Fruit fly (Drosophila melanogaster) whole organism, embryonic: ENCODE data around the gene CG14803.

Source experiments
- Ada2b ChIP-seq: fragments of 200-800 bp; sonication (Bioruptor generic); IDR thresholded peaks from 2 replicates; pipeline ENCODE4 v1.3.6; 2022; ENCODE audit warnings: missing biosample characterization, missing genetic modification characterization
- B-H2 ChIP-seq: fragments of 200-800 bp; sonication (Bioruptor generic); optimal IDR thresholded peaks from 2 replicates; lab custom pipeline; 2018; ENCODE audit warnings: missing biosample characterization, mild to moderate bottlenecking, missing genetic modification characterization
- CG10267 ChIP-seq: fragments of 200-800 bp; sonication (Bioruptor generic); optimal IDR thresholded peaks from 2 replicates; lab custom pipeline; 2018; ENCODE audit warnings: missing biosample characterization, mild to moderate bottlenecking, missing genetic modification characterization, moderate library complexity
- CG12236 ChIP-seq: fragments of 200-800 bp; sonication (Bioruptor generic); optimal IDR thresholded peaks from 2 replicates; lab custom pipeline; 2016; ENCODE audit warnings: missing biosample characterization, missing genetic modification characterization
- CG12744 ChIP-seq: fragments of 200-800 bp; sonication (Bioruptor generic); optimal IDR thresholded peaks from 2 replicates; lab custom pipeline; 2016; ENCODE audit warnings: missing biosample characterization, missing genetic modification characterization
- CG13287 ChIP-seq: fragments of 200-800 bp; sonication (Bioruptor generic); IDR thresholded peaks from 2 replicates; pipeline ENCODE4 v1.3.6; 2022; ENCODE audit warnings: missing biosample characterization, missing genetic modification characterization; ENCODE audit not compliant: partially characterized antibody
- CG13424 ChIP-seq: fragments of 200-800 bp; sonication (Bioruptor generic); optimal IDR thresholded peaks from 2 replicates; lab custom pipeline; 2019; ENCODE audit warnings: missing biosample characterization, mild to moderate bottlenecking, missing genetic modification characterization, moderate library complexity
- CG13894 ChIP-seq: fragments of 200-800 bp; sonication (Bioruptor generic); optimal IDR thresholded peaks from 3 replicates; lab custom pipeline; 2018; ENCODE audit warnings: missing biosample characterization, mild to moderate bottlenecking, missing genetic modification characterization, moderate library complexity
- CG14441 ChIP-seq: fragments of 200-800 bp; sonication (Bioruptor generic); IDR thresholded peaks from 2 replicates; pipeline ENCODE4 v1.3.6; 2022; ENCODE audit warnings: missing biosample characterization, missing genetic modification characterization
- CG15514 ChIP-seq: fragments of 200-800 bp; sonication (Bioruptor generic); optimal IDR thresholded peaks from 3 replicates; lab custom pipeline; 2017; ENCODE audit warnings: missing biosample characterization, missing genetic modification characterization, mild to moderate bottlenecking, moderate library complexity, missing genetic modification reagents
- CG1792 ChIP-seq: fragments of 200-800 bp; sonication (Bioruptor generic); optimal IDR thresholded peaks from 2 replicates; lab custom pipeline; 2016; ENCODE audit warnings: missing biosample characterization, missing genetic modification characterization
- CG2199 ChIP-seq: fragments of 200-800 bp; sonication (Bioruptor generic); IDR thresholded peaks from 3 replicates; pipeline ENCODE4 v1.3.6; 2022; ENCODE audit warnings: missing biosample characterization, missing genetic modification characterization
- CG2678 ChIP-seq: fragments of 200-800 bp; sonication (Bioruptor generic); optimal IDR thresholded peaks from 3 replicates; lab custom pipeline; 2019; ENCODE audit warnings: missing biosample characterization, mild to moderate bottlenecking, missing genetic modification characterization, moderate library complexity
- CG34376 ChIP-seq: fragments of 200-800 bp; sonication (Bioruptor generic); optimal IDR thresholded peaks from 2 replicates; lab custom pipeline; 2018; ENCODE audit warnings: missing biosample characterization, mild to moderate bottlenecking, missing genetic modification characterization
- CG3726 ChIP-seq: fragments of 200-800 bp; sonication (Bioruptor generic); IDR thresholded peaks from 3 replicates; pipeline ENCODE4, ENCODE4 v1.3.6; 2022; ENCODE audit warnings: missing biosample characterization, missing genetic modification characterization
- CG4282 ChIP-seq: fragments of 200-800 bp; sonication (Bioruptor generic); optimal IDR thresholded peaks from 2 replicates; lab custom pipeline; 2016; ENCODE audit warnings: missing biosample characterization, missing genetic modification characterization
- CG4820 ChIP-seq: fragments of 200-800 bp; sonication (Bioruptor generic); optimal IDR thresholded peaks from 3 replicates; lab custom pipeline; 2016; ENCODE audit warnings: missing biosample characterization, missing genetic modification characterization
- CG6254 ChIP-seq: fragments of 200-800 bp; sonication (Bioruptor generic); optimal IDR thresholded peaks from 3 replicates; lab custom pipeline; 2017; ENCODE audit warnings: mild to moderate bottlenecking, missing biosample characterization, missing genetic modification reagents, missing genetic modification characterization
- CG6683 ChIP-seq: fragments of 200-800 bp; sonication (Bioruptor generic); optimal IDR thresholded peaks from 2 replicates; lab custom pipeline; 2017; ENCODE audit warnings: missing biosample characterization, mild to moderate bottlenecking, missing genetic modification characterization, missing genetic modification reagents
- CG7786 ChIP-seq: fragments of 200-800 bp; sonication (Bioruptor generic); optimal IDR thresholded peaks from 2 replicates; lab custom pipeline; 2016; ENCODE audit warnings: missing biosample characterization, missing genetic modification characterization
- CG7928 ChIP-seq: fragments of 200-800 bp; sonication (Bioruptor generic); optimal IDR thresholded peaks from 2 replicates; lab custom pipeline; 2017; ENCODE audit warnings: missing biosample characterization, mild to moderate bottlenecking, missing genetic modification characterization
- CG9609 ChIP-seq: fragments of 200-800 bp; sonication (Bioruptor generic); optimal IDR thresholded peaks from 3 replicates; lab custom pipeline; 2016; ENCODE audit warnings: missing biosample characterization, missing genetic modification characterization
- Camta ChIP-seq: fragments of 200-800 bp; sonication (Bioruptor generic); optimal IDR thresholded peaks from 2 replicates; lab custom pipeline; 2016; ENCODE audit warnings: missing biosample characterization, missing genetic modification characterization
- HLHmδ ChIP-seq: fragments of 200-800 bp; sonication (Bioruptor generic); optimal IDR thresholded peaks from 2 replicates; lab custom pipeline; 2018; ENCODE audit warnings: missing biosample characterization, mild to moderate bottlenecking, missing genetic modification characterization, moderate library complexity
- Nf-YA ChIP-seq: fragments of 200-800 bp; sonication (Bioruptor generic); IDR thresholded peaks from 2 replicates; pipeline ENCODE4 v1.3.6; 2022; ENCODE audit warnings: missing biosample characterization, missing genetic modification characterization
- Scr ChIP-seq: fragments of 200-800 bp; sonication (Bioruptor generic); IDR thresholded peaks from 2 replicates; pipeline ENCODE4 v1.3.6; 2022; ENCODE audit warnings: missing biosample characterization, missing genetic modification characterization; ENCODE audit not compliant: partially characterized antibody
- Taf1 ChIP-seq: fragments of 200-800 bp; sonication (Bioruptor generic); IDR thresholded peaks from 2 replicates; pipeline ENCODE4 v1.3.6; 2022; ENCODE audit warnings: missing biosample characterization, missing genetic modification characterization
- Vsx1 ChIP-seq: fragments of 200-800 bp; sonication (Bioruptor generic); optimal IDR thresholded peaks from 2 replicates; lab custom pipeline; 2017; ENCODE audit warnings: missing biosample characterization, mild to moderate bottlenecking, missing genetic modification characterization, missing genetic modification reagents
- YL-1 ChIP-seq: fragments of 200-800 bp; sonication (Bioruptor generic); optimal IDR thresholded peaks from 3 replicates; lab custom pipeline; 2017; ENCODE audit warnings: missing biosample characterization, mild to moderate bottlenecking, missing genetic modification characterization
- al ChIP-seq: fragments of 200-800 bp; sonication (Bioruptor generic); IDR thresholded peaks from 2 replicates; pipeline ENCODE4 v1.3.6; 2022; ENCODE audit warnings: missing biosample characterization, missing genetic modification characterization
- chn ChIP-seq: fragments of 200-800 bp; sonication (Bioruptor generic); optimal IDR thresholded peaks from 2 replicates; lab custom pipeline; 2016; ENCODE audit warnings: missing biosample characterization, missing genetic modification characterization
- croc ChIP-seq: fragments of 200-800 bp; sonication (Bioruptor generic); conservative IDR thresholded peaks from 3 replicates; pipeline ENCODE4 v1.3.6; 2022; ENCODE audit warnings: missing biosample characterization, missing genetic modification characterization
- crp ChIP-seq, 2 experiments: fragments of 200-800 bp; sonication (Bioruptor generic); optimal IDR thresholded peaks; 2 replicates in 1 of 2; 3 replicates in 1 of 2; lab custom pipeline; 2017; ENCODE audit warnings: missing biosample characterization in 2 of 2, missing genetic modification characterization in 2 of 2, mild to moderate bottlenecking in 1 of 2, moderate library complexity in 1 of 2
- dmrt99B ChIP-seq: fragments of 200-800 bp; sonication (Bioruptor generic); optimal IDR thresholded peaks from 2 replicates; lab custom pipeline; 2018; ENCODE audit warnings: missing biosample characterization, mild to moderate bottlenecking, missing genetic modification characterization, moderate library complexity
- dpn ChIP-seq, 2 experiments: fragments of 200-800 bp; sonication (Bioruptor generic); optimal IDR thresholded peaks; 3 replicates each; lab custom pipeline; 2016; ENCODE audit warnings: missing biosample characterization in 2 of 2, missing genetic modification characterization in 2 of 2
- ewg ChIP-seq: fragments of 200-800 bp; sonication (Bioruptor generic); optimal IDR thresholded peaks from 3 replicates; lab custom pipeline; 2017; ENCODE audit warnings: mild to moderate bottlenecking, missing biosample characterization, missing genetic modification reagents, missing genetic modification characterization
- kni ChIP-seq: fragments of 200-800 bp; sonication (Bioruptor generic); optimal IDR thresholded peaks from 3 replicates; lab custom pipeline; 2017; ENCODE audit warnings: mild to moderate bottlenecking, missing biosample characterization, missing genetic modification reagents, missing genetic modification characterization
- lilli ChIP-seq: fragments of 200-800 bp; sonication (Bioruptor generic); optimal IDR thresholded peaks from 3 replicates; lab custom pipeline; 2016; ENCODE audit warnings: missing biosample characterization, missing genetic modification characterization
- luna ChIP-seq: fragments of 200-800 bp; sonication (Bioruptor generic); optimal IDR thresholded peaks from 2 replicates; lab custom pipeline; 2016; ENCODE audit warnings: missing biosample characterization, missing genetic modification characterization
- pb ChIP-seq: fragments of 200-800 bp; sonication (Bioruptor generic); optimal IDR thresholded peaks from 3 replicates; lab custom pipeline; 2016; ENCODE audit warnings: missing biosample characterization, missing genetic modification characterization
- prd ChIP-seq, 3 experiments: fragments of >200 bp in 2 of 3; fragments of 200-800 bp in 1 of 3; sonication (Bioruptor generic) in 1 of 3; optimal IDR thresholded peaks in 2 of 3; IDR thresholded peaks in 1 of 3; 2 replicates in 2 of 3; 3 replicates in 1 of 3; pipeline versions ENCODE4 v1.3.6 to Lab custom; 2017 to 2022; ENCODE audit warnings: missing biosample characterization in 1 of 3, missing genetic modification characterization in 1 of 3
- pzg ChIP-seq: fragments of 200-800 bp; sonication (Bioruptor generic); optimal IDR thresholded peaks from 3 replicates; lab custom pipeline; 2018; ENCODE audit warnings: missing biosample characterization, mild to moderate bottlenecking, missing genetic modification characterization, moderate library complexity
- row ChIP-seq: fragments of 200-800 bp; sonication (Bioruptor generic); IDR thresholded peaks from 3 replicates; pipeline ENCODE4 v1.3.6; 2022; ENCODE audit warnings: missing biosample characterization, missing genetic modification characterization
- scrt ChIP-seq: fragments of 200-800 bp; sonication (Bioruptor generic); optimal IDR thresholded peaks from 2 replicates; lab custom pipeline; 2018; ENCODE audit warnings: missing biosample characterization, mild to moderate bottlenecking, missing genetic modification characterization, moderate library complexity
- sens ChIP-seq: fragments of 200-800 bp; sonication (Bioruptor generic); peaks from one replicate; lab custom pipeline; 2016; ENCODE audit warnings: missing biosample characterization, missing genetic modification characterization
- slou ChIP-seq: fragments of 200-800 bp; sonication (Bioruptor generic); optimal IDR thresholded peaks from 3 replicates; lab custom pipeline; 2016; ENCODE audit warnings: missing biosample characterization, missing genetic modification characterization
- sob ChIP-seq: fragments of 200-800 bp; sonication (Bioruptor generic); IDR thresholded peaks from 2 replicates; pipeline ENCODE4 v1.3.6; 2022; ENCODE audit warnings: missing biosample characterization, missing genetic modification characterization
- stwl ChIP-seq: fragments of 200-800 bp; sonication (Bioruptor generic); optimal IDR thresholded peaks from 3 replicates; lab custom pipeline; 2018; ENCODE audit warnings: missing biosample characterization, mild to moderate bottlenecking, missing genetic modification characterization, moderate library complexity
- z ChIP-seq: fragments of 200-800 bp; sonication (Bioruptor generic); IDR thresholded peaks from 3 replicates; pipeline ENCODE4 v1.3.6; 2022; ENCODE audit warnings: missing biosample characterization, missing genetic modification characterization
- zfh1 ChIP-seq: fragments of 200-800 bp; sonication (Bioruptor generic); IDR thresholded peaks from 3 replicates; pipeline ENCODE4 v1.3.6; 2022; ENCODE audit warnings: missing biosample characterization, missing genetic modification characterization

CG14803 gene

DNA sequence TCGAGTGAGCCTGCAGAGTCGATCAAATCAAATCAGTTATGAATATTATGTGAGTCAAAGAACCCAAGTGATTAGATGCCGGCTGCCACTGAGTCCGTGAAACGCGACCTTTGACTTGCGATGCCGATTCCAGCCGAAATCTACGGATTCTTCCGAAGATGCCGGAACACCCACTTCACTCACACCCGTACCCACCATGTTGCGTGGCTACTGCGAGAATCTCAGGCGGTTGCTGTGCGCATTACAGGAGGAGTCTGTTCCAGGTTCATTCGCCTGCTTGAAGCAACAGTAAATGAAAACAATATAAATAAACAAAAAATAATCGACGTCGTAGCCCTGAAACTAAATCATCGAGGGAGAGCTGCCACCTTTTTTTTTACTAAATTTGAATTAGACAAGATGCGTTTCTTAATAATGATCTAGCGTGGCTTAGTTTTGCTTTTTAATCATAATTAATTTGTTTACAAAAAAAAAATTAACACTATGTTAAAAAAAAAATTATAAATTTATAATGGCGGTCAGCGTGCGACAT is 33.0 kb downstream of the CG14803 start, which contains the start of gene Ldaf1 (continued):
- TF ChIP-seq CG13424 (tag; lab: Kevin White, UChicago) (peak; percentile 5), kni (GFP tag; lab: Kevin White, UChicago) (no peak), dmrt99B (tag; lab: Kevin White, UChicago) (no peak), CG34376 (peak; percentile 2), CG2678 (peak; percentile 11), CG3726 (GFP tag; lab: Robert Waterston, UW) (no peak), croc (GFP tag; lab: Robert Waterston, UW) (no peak), CG7928 (peak; percentile 87), CG9609 (GFP tag; lab: Kevin White, UChicago) (no peak), chn (GFP tag; lab: Kevin White, UChicago) (no peak), luna (GFP tag; lab: Kevin White, UChicago) (no peak), CG1792 (no peak), row (peak; percentile 44; the same call in 1 of the 3 replicates), dpn (GFP tag; optimal IDR thresholded peaks at IDR 0.05; lab: Kevin White, UChicago) (no peak), pzg (GFP tag; lab: Kevin White, UChicago) (peak; percentile 33), Ada2b (GFP tag; lab: Robert Waterston, UW) (no peak), crp (GFP tag; optimal IDR thresholded peaks at IDR 0.05; lab: Kevin White, UChicago) (no peak), prd (optimal IDR thresholded peaks at IDR 0.05; lab: Kevin White, UChicago) (no peak), prd (GFP tag; IDR thresholded peaks at IDR 0.05; lab: Robert Waterston, UW) (no peak), B-H2 (peak; percentile 19), pb (no peak), CG12744 (no peak), scrt (peak; percentile 36), YL-1 (peak; percentile 4), CG6683 (GFP tag; lab: Kevin White, UChicago) (no peak), CG4820 (GFP tag; lab: Kevin White, UChicago) (no peak), CG12236 (GFP tag; lab: Kevin White, UChicago) (no peak), CG7786 (GFP tag; lab: Kevin White, UChicago) (no peak), al (GFP tag; lab: Robert Waterston, UW) (no peak), CG15514 (GFP tag; lab: Kevin White, UChicago) (peak; percentile 69), Vsx1 (no peak), Nf-YA (no peak), CG2199 (GFP tag; lab: Robert Waterston, UW) (no peak), lilli (peak; percentile 5), slou (GFP tag; lab: Kevin White, UChicago) (no peak), sens (GFP tag; lab: Kevin White, UChicago) (peak; percentile 69), ewg (no peak), Taf1 (no peak), zfh1 (GFP tag; lab: Robert Waterston, UW) (peak; percentile 26; the same call in 1 of the 3 replicates), z (no peak), CG10267 (tag; lab: Kevin White, UChicago) (no peak), sob (GFP tag; lab: Robert Waterston, UW) (no peak), CG13894 (tag; lab: Kevin White, UChicago) (no peak), stwl (tag; lab: Kevin White, UChicago) (peak; percentile 40), CG14441 (GFP tag; lab: Robert Waterston, UW) (no peak), HLHmδ (no peak), CG13287 (GFP tag; lab: Robert Waterston, UW) (peak; percentile 23; the same call in 1 of the 2 replicates), CG6254 (GFP tag; lab: Kevin White, UChicago) (no peak), Camta (GFP tag; lab: Kevin White, UChicago) (no peak), CG4282 (GFP tag; lab: Kevin White, UChicago) (no peak), Scr (GFP tag; lab: Robert Waterston, UW) (0 out of 2 replicates have a peak, but pooled peaks have one; percentile 23)
